Fruit fly (Drosophila melanogaster): ENCODE results near the gene GstD10.

DNA sequence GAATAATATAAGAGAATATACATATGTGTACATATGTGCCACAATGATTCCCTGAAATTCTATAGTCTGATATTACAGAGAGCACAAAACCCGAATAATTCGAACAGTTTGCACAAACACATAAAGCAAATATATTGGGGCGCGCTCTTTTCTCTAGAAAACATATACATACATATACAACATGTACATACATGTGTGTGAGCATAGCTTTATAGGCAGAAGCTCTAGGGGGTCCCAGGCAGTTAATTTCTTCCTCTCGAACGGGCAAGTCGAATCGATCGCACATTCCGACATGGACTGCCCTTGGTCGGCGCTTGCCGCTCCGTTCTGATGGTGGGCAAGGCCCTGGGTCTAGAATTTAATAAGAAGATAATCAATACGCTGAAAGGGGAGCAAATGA is 7.3 kb upstream of the GstD10 start, which contains the start of gene GstD3:
- TF ChIP-seq Sin3A (optimal IDR thresholded peaks at IDR 0.05) (no peak), psq (optimal IDR thresholded peaks at IDR 0.05) (no peak)

Data from Kc167 (cell line).